Worm (Caenorhabditis elegans) whole organism, dauer: ENCODE measurements around the gene ostf-4.

Experiments used
- unc-62 ChIP-seq: sonication (generic microtip); optimal IDR thresholded peaks from 2 replicates; lab custom pipeline; 2017; ENCODE audit warnings: missing biosample characterization, missing genetic modification reagents, missing genetic modification characterization

The ostf-4 gene

DNA sequence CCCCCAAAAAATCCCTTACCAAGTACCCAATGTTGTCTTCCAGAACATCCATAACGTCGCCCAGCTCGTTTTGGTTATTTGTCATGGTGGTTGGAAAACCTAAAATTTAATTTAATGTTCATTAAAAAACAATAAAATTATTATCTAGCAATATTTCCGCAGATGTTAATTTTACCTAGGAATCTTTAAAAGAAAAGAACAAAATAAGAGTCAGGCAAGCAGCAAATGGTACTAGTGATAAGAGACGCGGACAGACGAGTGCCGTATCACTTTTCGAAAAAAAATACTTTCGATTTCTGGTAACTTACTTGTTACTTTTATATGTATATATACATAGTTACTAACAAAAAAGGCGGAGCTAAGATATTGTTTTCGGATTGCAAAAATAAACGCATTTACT lies 7.3 kb downstream of the ostf-4 start, which contains the start of gene T07A5.7:
T07A5.7 (minus strand) TSS at position 101 of the 400 bp plus-strand sequence.
- no peak for TF ChIP-seq unc-62 (GFP tag; lab: Kevin White, UChicago)

DNA sequence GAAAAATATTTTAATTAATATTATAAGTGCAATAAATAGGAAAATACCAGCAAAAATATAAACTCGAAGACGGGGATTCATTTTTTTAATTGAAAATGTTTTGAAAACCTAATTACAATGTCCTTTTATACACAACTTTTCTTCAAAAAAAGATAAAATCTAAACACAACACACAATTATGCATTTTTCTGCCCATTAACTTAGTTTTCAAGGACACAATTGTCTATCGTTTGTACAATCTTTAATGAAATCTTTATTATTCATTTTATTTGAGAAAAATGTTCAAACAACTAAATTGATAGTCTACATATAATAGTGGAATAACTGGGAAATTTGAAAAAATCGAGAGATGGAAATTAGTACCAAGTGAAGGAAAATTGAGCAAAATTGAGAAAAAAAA lies 12.3 kb downstream of the ostf-4 start, which contains the start of gene T07A5.1:
T07A5.1 (minus strand) TSS at position 149 of the 400 bp plus-strand sequence.
- no peak for TF ChIP-seq unc-62 (GFP tag; lab: Kevin White, UChicago)

DNA sequence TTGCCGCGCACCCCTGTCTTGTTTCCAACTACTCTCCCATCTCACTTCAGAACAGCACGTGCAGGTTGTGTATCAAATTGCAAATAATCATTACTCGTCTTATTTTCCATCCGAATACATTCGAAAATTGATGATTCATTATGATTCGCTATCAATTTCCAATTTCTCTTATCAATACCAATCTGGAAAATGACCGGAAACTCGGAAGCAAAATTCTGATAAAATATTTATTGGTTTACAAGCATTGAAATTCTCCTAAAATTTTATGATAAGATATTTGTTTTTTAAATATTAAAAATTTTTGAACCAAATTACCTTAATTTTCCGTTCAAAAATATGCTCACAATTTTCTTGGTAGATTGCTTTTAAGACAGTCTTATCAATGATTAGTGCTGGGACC lies 13.1 kb downstream of the ostf-4 start:
- no peak for TF ChIP-seq unc-62 (GFP tag; lab: Kevin White, UChicago)

DNA sequence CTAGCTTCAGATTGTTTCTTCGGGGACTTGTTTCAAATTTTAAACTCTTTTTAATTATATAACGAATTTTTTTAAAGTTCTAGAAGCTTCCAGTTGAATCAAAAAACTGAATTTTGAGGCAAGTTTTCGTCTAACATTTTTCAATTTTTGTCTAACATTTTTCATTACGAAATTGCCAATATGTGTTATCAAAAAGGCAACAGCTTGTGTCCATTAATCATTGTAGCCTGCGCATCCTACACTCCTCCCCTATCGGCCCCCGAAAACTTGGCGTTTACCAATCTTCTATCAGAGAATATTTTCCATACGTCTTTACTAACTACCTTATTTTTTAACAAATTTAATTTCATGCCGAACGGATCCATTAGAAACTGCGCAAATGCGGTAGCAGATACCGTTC lies 18.3 kb downstream of the ostf-4 start, which contains the start of gene vglu-3:
vglu-3 (plus strand) TSS at position 301 of the 400 bp plus-strand sequence.
- no peak for TF ChIP-seq unc-62 (GFP tag; lab: Kevin White, UChicago)

DNA sequence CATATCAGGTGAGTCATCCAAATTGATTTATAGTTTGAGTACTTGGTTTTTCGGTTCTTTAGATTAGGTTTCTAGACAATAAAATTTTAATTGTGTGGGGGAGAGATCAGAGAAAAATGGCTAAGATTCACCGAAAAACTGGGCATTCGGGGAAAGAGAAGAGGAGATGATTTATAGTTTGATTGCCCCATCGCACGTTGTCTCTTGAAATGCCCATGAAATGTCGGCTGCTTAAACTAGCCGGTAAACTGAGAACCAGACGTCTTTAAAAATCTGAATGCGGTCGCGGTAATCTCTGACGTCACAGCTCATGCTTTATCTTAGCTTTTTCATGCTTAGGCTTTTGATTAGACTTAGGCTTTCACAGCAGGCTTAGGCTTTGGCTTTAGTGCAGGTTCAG lies 21.5 kb downstream of the ostf-4 start:
- TF ChIP-seq unc-62 (GFP tag; lab: Kevin White, UChicago) = no peak

DNA sequence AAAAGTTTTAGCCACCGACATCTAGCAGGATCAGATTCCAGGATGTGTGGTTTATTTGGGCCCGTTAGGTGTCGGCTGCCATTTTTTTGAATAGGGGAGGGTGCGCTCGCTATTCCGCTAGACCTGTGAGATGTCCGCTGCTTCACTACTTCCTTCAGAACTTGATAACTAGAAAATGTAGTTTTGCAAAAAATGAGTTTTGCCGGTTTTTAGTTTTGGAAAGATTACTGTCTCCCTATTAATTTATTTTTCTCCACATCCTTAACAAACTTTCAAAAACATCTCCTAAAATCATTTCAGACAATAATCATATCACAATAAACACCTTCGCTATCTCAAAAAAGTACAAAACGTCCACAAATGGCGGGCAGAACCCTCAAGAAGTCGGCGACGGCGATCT lies 23.5 kb downstream of the ostf-4 start, which contains the start of gene vglu-2:
vglu-2 (plus strand) TSS at position 301 of the 400 bp plus-strand sequence.
- TF ChIP-seq unc-62 (GFP tag; lab: Kevin White, UChicago) = no peak

DNA sequence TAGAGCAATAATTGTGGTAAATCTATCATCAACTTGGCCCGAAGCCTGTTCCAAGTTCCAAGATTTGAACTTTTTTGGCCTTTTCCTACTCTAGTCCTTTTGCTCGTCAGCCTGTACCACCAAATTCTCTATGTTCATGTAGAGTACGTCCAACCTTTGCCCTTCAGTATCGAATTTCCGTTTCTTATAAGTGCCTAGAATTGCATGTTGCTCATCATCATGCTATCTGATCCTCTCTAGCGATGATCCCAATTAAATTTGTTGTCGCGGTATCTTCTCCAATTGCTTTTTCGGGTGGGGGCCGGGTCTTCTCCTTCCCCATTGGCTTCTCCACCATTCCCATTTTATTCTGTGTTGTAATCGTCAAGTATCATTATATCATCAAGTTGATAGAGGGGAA lies 24.4 kb downstream of the ostf-4 start:
- TF ChIP-seq unc-62 (GFP tag; lab: Kevin White, UChicago) = no peak

DNA sequence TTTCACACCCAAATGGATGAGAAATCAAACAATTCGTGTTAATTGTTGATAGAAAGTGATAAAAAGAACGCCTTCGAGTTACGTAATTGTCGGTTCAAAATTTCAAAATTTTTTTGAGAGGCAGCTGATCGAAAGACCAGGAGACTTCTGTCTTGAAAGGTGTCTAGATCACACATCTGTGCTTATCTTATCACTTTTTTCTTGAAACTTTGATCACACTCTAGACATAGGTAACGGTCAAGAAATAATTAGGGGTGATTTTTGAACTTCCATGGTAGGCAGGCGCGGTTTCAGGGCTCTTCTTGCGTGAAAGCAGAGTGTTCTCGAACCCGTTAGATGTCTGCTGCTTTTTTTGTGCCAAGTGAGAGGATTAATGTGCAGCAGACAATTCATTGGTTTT lies 25.0 kb downstream of the ostf-4 start:
- no peak for TF ChIP-seq unc-62 (GFP tag; lab: Kevin White, UChicago)

DNA sequence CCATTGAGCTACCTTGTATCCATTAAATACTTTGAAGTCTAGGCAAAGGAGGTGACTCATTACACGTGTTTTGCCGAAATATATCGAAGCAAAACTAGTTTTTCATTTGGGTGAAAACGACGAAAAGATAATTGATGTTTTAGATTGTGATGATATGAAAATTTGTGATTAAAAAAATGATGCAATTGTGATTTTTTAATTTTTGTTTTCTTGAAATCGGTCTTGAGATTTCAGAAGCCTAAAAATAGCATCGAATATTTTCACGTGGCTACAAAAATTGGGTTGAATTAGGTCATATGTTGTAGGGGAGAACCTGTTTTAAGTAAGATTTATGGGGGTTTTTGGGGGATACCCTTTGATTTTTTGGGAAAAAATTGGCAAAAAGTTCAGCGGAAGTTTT lies 27.8 kb downstream of the ostf-4 start:
- TF ChIP-seq unc-62 (GFP tag; lab: Kevin White, UChicago) = no peak

DNA sequence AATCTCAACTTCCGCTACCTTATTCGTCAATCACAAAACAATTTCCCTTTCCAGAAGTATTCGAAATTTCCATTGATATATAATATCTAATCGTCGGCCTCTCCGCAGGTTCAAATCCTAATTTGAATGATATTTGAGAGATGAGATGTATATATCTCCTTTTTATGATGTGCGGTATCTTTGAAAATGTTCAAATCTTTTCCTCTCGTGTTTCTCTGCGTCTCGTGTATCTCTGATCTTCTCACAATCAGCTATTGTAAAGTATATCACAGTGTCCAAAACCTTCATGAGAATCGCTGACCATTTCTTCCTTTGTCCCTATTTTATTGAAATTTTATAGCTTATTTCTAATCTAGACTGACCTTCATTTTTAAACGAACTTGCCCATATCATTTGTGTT lies 28.6 kb downstream of the ostf-4 start:
- no peak for TF ChIP-seq unc-62 (GFP tag; lab: Kevin White, UChicago)

DNA sequence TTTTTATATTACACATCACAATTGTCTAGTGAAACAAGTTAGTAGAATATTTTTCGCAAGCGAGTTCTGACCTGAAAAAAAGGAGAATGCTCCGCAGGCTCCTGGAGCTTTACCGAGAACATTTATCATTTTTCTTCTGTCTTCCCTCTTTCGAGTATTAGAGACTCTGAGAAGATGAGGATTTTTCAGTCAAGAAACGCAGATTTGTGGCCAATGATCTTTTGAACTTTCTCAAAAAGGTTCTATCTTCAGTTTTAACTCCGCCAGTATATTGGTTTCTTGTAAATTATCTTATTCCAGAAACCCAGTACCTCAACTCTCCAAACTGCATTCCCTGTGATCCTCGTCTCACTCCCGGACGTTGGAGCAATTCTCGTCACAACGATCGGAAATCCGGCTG lies 32.7 kb downstream of the ostf-4 start, which contains the start of gene K10G9.2:
K10G9.2 (plus strand) TSS at position 301 of the 400 bp plus-strand sequence.
- no peak for TF ChIP-seq unc-62 (GFP tag; lab: Kevin White, UChicago)

DNA sequence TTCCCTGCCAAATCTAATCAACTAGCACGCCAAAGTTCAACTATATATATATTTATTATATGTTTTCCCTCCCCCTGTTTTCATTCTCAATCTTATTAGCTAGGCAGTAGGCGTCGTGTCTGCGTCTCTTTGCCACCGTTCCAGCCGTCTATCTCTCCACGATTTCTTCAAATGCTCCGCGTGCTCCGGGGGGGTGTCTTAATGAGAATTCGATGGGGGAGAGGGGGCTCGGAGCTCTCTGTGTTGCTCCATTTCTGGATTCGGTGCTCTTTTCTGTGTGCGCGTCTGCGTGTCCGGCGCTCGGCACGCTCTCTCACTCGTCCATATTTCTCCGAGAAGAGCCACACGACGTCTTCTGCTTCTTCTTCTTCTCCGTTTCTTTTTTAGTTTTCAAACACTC lies 34.1 kb downstream of the ostf-4 start:
- TF ChIP-seq unc-62 (GFP tag; lab: Kevin White, UChicago) = no peak

DNA sequence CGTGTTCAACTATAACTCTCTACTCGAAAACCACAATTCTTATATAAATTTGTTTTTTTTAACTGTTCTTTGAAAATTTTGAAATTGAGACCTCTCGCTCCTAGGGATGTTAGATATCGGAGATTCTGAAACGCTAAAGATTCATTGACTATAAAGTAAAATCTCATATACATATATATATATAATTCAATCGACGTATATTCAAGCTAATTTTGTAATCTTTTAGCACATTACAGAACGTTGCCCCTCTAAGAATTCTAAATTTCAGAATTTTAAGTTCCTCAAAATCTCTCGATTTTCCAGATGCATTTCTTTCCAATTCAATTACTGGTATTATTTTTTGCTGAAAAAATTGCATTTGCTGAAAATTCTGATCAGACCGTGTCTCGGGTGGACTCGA lies 39.5 kb downstream of the ostf-4 start, which contains the start of gene pad-2:
pad-2 (plus strand) TSS at position 301 of the 400 bp plus-strand sequence.
- TF ChIP-seq unc-62 (GFP tag; lab: Kevin White, UChicago) = no peak

DNA sequence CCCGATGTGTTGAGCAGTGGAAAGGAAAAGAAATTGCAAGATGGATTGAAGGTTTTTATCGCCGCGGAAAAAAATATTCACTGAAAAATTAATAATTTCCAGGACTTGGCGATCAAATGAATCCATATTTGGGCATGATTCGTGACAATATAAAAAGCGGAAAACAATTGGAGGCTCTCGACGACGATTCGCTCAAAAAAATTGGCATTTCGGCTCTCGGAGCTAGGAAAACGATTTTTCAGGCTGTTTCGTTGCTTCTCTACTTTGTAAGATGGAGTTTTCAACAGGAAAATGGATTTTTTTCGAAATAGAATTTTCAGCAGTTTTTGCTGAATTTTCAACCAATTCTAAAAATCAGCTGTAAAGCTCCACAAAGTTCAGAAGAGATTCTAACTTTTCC lies 46.6 kb downstream of the ostf-4 start:
- TF ChIP-seq unc-62 (GFP tag; lab: Kevin White, UChicago) = no peak

DNA sequence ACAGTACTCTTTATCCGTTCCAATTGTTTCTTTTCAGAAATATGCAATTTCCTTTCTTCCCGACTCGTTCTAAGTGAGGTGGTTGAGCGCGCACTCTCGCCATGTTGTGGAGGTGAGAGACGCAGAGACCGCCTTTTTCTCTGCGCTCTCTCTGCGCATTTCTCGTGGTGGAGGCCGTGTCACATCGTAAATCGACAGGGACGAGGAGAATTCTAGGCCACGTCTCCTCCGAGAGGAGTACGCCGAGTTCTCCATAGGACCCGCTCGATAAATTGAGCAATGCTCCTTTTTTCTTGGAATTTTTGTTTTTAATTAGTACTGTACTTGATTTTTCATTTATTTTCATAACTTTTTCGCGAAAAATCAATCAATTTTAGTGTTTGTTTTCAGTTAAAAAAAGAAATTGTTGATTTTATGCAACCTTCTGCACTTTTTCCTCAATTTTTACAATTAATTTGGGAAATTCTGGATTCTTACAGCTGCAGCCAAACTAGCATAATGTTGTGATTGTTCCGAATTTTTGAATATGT lies 47.5 kb downstream of the ostf-4 start, which contains the start of gene cnk-1:
cnk-1 (plus strand) TSS at position 480 of the 530 bp plus-strand sequence.
- no peak for TF ChIP-seq unc-62 (GFP tag; lab: Kevin White, UChicago)
